Fruit fly (Drosophila melanogaster): ENCODE measurements around the gene Pex12.

Gene Pex12

DNA sequence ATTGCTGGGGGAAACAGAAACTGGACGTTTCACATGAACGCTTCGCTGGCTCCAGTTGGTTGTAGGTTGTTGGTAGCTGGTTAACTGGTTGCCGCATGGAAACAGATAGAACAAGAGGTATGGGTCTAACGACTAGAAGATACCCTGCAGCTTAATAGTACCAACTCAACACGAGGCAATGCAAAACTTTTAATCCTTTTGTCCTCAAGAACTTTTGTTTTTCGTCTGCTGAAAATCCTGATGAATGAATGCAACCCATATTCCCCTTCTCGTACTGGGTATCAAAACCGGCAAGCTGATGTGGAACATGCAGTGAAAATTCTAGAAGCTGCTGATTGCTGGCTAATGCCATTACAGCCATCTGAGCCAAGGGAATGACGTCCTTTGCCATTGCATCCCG lies 22.2 kb downstream of the Pex12 start (continued):
- TF ChIP-seq CG1832 (GFP tag; optimal IDR thresholded peaks at IDR 0.05) (no peak), Mes4 (GFP tag; optimal IDR thresholded peaks at IDR 0.05) (peak; percentile 33), CG8089 (GFP tag; optimal IDR thresholded peaks at IDR 0.05) (peak; percentile 11), Poxn (GFP tag; IDR thresholded peaks at IDR 0.05) (no peak), CG13287 (GFP tag; IDR thresholded peaks at IDR 0.05; ENCODE audit: partially characterized antibody) (no peak), CG10654 (GFP tag; optimal IDR thresholded peaks at IDR 0.05) (no peak), Asciz (GFP tag; optimal IDR thresholded peaks at IDR 0.05) (no peak), Scr (GFP tag; IDR thresholded peaks at IDR 0.05; ENCODE audit: partially characterized antibody) (no peak), gt (GFP tag; IDR thresholded peaks at IDR 0.05) (no peak), trem (tag; optimal IDR thresholded peaks at IDR 0.05) (no peak), maf-S (GFP tag; optimal IDR thresholded peaks at IDR 0.05) (no peak), fd64A (GFP tag; optimal IDR thresholded peaks at IDR 0.05) (no peak), CG10366 (GFP tag; IDR thresholded peaks at IDR 0.05) (0 out of 2 replicates have a peak, but pooled peaks have one; percentile 14), CG11398 (GFP tag; optimal IDR thresholded peaks at IDR 0.05) (no peak), CG8359 (GFP tag; optimal IDR thresholded peaks at IDR 0.05; ENCODE audit: borderline replicate concordance) (no peak), vvl (GFP tag; IDR thresholded peaks at IDR 0.05) (no peak), esg (GFP tag; conservative IDR thresholded peaks at IDR 0.05) (peak; percentile 26; the same call in 1 of the 2 replicates), CG17385 (GFP tag; optimal IDR thresholded peaks at IDR 0.05) (no peak), nerfin-2 (GFP tag; IDR thresholded peaks at IDR 0.05; ENCODE audit: partially characterized antibody) (no peak), CG7372 (GFP tag; IDR thresholded peaks at IDR 0.05) (no peak), CG1603 (tag; optimal IDR thresholded peaks at IDR 0.05) (peak; percentile 80), kni (GFP tag; optimal IDR thresholded peaks at IDR 0.05) (no peak), CG12155 (GFP tag; optimal IDR thresholded peaks at IDR 0.05) (no peak), CG10274 (GFP tag; optimal IDR thresholded peaks at IDR 0.05) (no peak), rib (GFP tag; IDR thresholded peaks at IDR 0.05) (no peak), klu (GFP tag; IDR thresholded peaks at IDR 0.05) (no peak), Fer3 (tag; optimal IDR thresholded peaks at IDR 0.05) (no peak), p53 (GFP tag; optimal IDR thresholded peaks at IDR 0.05) (no peak), TFAM (GFP tag; optimal IDR thresholded peaks at IDR 0.05) (no peak), CG6813 (GFP tag; optimal IDR thresholded peaks at IDR 0.05) (no peak), CG7839 (tag; optimal IDR thresholded peaks at IDR 0.05) (peak; percentile 45), shn (GFP tag; optimal IDR thresholded peaks at IDR 0.05) (no peak), mam (GFP tag; optimal IDR thresholded peaks at IDR 0.05) (peak; percentile 32), eve (GFP tag; optimal IDR thresholded peaks at IDR 0.05) (no peak), CG12219 (GFP tag; optimal IDR thresholded peaks at IDR 0.05) (no peak), chif (GFP tag; optimal IDR thresholded peaks at IDR 0.05) (peak; percentile 51 to 54), CG12659 (GFP tag; optimal IDR thresholded peaks at IDR 0.05) (no peak), CG11560 (tag; IDR thresholded peaks at IDR 0.05) (no peak), luna (GFP tag; optimal IDR thresholded peaks at IDR 0.05) (no peak), CG3838 (GFP tag; optimal IDR thresholded peaks at IDR 0.05) (no peak), fd3F (GFP tag; optimal IDR thresholded peaks at IDR 0.05) (no peak), pzg (GFP tag; optimal IDR thresholded peaks at IDR 0.05) (no peak), CG8290 (GFP tag; optimal IDR thresholded peaks at IDR 0.05) (no peak), CG8290 (tag; optimal IDR thresholded peaks at IDR 0.05) (no peak), jumu (GFP tag; optimal IDR thresholded peaks at IDR 0.05) (peak; percentile 42), Hr39 (optimal IDR thresholded peaks at IDR 0.05) (no peak), CG9932 (GFP tag; IDR thresholded peaks at IDR 0.05) (peak; percentile 48), CG15601 (tag; optimal IDR thresholded peaks at IDR 0.05) (no peak), HLH3B (GFP tag; IDR thresholded peaks at IDR 0.05) (peak; percentile 29; the same call in 1 of the 2 replicates), sna (GFP tag; IDR thresholded peaks at IDR 0.05; ENCODE audit: partially characterized antibody) (no peak), Gug (GFP tag; IDR thresholded peaks at IDR 0.05) (no peak), CG15696 (tag; optimal IDR thresholded peaks at IDR 0.05) (no peak)
